Worm (Caenorhabditis elegans) whole organism, L1 larva: Measurements from ENCODE around the gene ipp-5.

Experiments used
- aly-2 ChIP-seq: fragments of 150-350 bp; optimal IDR thresholded peaks from 2 replicates; lab custom pipeline; 2014; ENCODE audit warnings: missing biosample characterization, missing genetic modification characterization
- lin-15B ChIP-seq: fragments of 150-350 bp; sonication (generic microtip); optimal IDR thresholded peaks from 3 replicates; lab custom pipeline; 2014; ENCODE audit warnings: missing biosample characterization, missing genetic modification characterization
- nhr-237 ChIP-seq: fragments of 150-350 bp; optimal IDR thresholded peaks from 2 replicates; lab custom pipeline; 2014; ENCODE audit warnings: missing biosample characterization, missing genetic modification characterization

DNA sequence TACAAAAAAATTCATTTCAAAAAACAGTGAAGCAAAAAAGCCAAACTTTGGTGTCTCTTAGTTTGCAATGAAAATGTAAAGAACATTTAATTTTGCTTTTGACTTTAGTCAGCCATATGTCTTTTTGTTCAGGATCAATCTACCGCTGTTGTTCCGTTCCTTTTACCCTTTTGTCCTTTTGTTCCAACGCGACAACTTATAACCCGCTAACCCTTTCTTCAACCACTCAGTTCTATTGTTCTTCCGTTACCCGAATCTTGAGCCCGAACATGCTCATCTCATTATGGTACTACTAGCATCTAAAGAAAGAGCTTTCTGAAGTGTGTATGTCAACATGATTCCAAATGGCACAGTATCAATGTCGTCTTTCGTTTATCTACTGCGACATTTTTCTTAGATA lies 37.3 kb upstream of the ipp-5 start:
- TF ChIP-seq nhr-237 (tag; lab: Kevin White, UChicago) (no peak), lin-15B (tag; lab: Kevin White, UChicago) (no peak), aly-2 (tag; lab: Kevin White, UChicago) (no peak)
